Worm (Caenorhabditis elegans) whole organism, early embryonic: ENCODE data around the gene F38B2.4.

ENCODE experiments used
- B0310.2 ChIP-seq: sonication (generic microtip); optimal IDR thresholded peaks from 2 replicates; lab custom pipeline; 2016; ENCODE audit warnings: mild to moderate bottlenecking, missing genetic modification characterization, missing compliant biosample characterization
- F13C5.2 ChIP-seq: sonication (generic microtip); optimal IDR thresholded peaks from 2 replicates; lab custom pipeline; 2017; ENCODE audit warnings: mild to moderate bottlenecking, missing genetic modification characterization, inconsistent platforms, missing compliant biosample characterization
- aly-1 ChIP-seq: sonication (generic microtip); optimal IDR thresholded peaks from 2 replicates; lab custom pipeline; 2016; ENCODE audit warnings: missing genetic modification characterization, missing compliant biosample characterization
- ama-1 ChIP-seq: fragments of 150-350 bp; optimal IDR thresholded peaks from 2 replicates; lab custom pipeline; 2014
- ceh-13 ChIP-seq: fragments of 200-800 bp; sonication (Bioruptor generic); optimal IDR thresholded peaks from 2 replicates; lab custom pipeline; 2018; ENCODE audit warnings: mild to moderate bottlenecking, missing genetic modification characterization, missing compliant biosample characterization
- ceh-36 ChIP-seq: sonication (generic microtip); optimal IDR thresholded peaks from 2 replicates; lab custom pipeline; 2016; ENCODE audit warnings: missing genetic modification characterization, inconsistent platforms, missing compliant biosample characterization
- ets-7 ChIP-seq: sonication (generic microtip); optimal IDR thresholded peaks from 2 replicates; lab custom pipeline; 2016; ENCODE audit warnings: missing genotype, missing genetic modification characterization, missing compliant biosample characterization
- flt-1 ChIP-seq: fragments of 200-800 bp; sonication (Bioruptor generic); IDR thresholded peaks from 2 replicates; pipeline ENCODE4 v1.3.6; 2022; ENCODE audit warnings: missing genetic modification characterization, missing compliant biosample characterization
- hmbx-1 ChIP-seq: sonication (generic microtip); optimal IDR thresholded peaks from 2 replicates; lab custom pipeline; 2016; ENCODE audit warnings: mild to moderate bottlenecking, missing genetic modification characterization, missing compliant biosample characterization
- hmg-4 ChIP-seq: fragments of 200-800 bp; sonication (Bioruptor generic); optimal IDR thresholded peaks from 2 replicates; lab custom pipeline; 2018; ENCODE audit warnings: mild to moderate bottlenecking, missing genetic modification characterization, missing compliant biosample characterization
- hnd-1 ChIP-seq: sonication (generic microtip); optimal IDR thresholded peaks from 2 replicates; lab custom pipeline; 2016; ENCODE audit warnings: missing genetic modification characterization, missing compliant biosample characterization
- pes-1 ChIP-seq: fragments of 200-800 bp; sonication (Bioruptor generic); IDR thresholded peaks from 2 replicates; pipeline ENCODE4 v1.3.6; 2022; ENCODE audit warnings: missing genetic modification reagents, missing genetic modification characterization, missing compliant biosample characterization
- scrt-1 ChIP-seq: fragments of 200-800 bp; sonication (Bioruptor generic); IDR thresholded peaks from 2 replicates; pipeline ENCODE4 v1.3.6; 2022; ENCODE audit warnings: missing genetic modification characterization, missing compliant biosample characterization
- sea-1 ChIP-seq: fragments of 200-800 bp; sonication (Bioruptor generic); conservative IDR thresholded peaks from 2 replicates; pipeline ENCODE4 v1.3.6; 2022; ENCODE audit warnings: missing genetic modification characterization, missing compliant biosample characterization
- tbx-11 ChIP-seq: fragments of 200-800 bp; sonication (Bioruptor generic); IDR thresholded peaks from 2 replicates; pipeline ENCODE4 v1.3.6; 2022; ENCODE audit warnings: missing genetic modification characterization, missing compliant biosample characterization
- tbx-37 ChIP-seq: fragments of 200-800 bp; sonication (Bioruptor generic); conservative IDR thresholded peaks from 2 replicates; pipeline ENCODE4 v1.3.6; 2022; ENCODE audit warnings: missing genetic modification reagents, missing genetic modification characterization, missing compliant biosample characterization
- tra-4 ChIP-seq: sonication (generic microtip); optimal IDR thresholded peaks from 2 replicates; lab custom pipeline; 2017; ENCODE audit warnings: missing genetic modification characterization, missing compliant biosample characterization

The F38B2.4 gene

DNA sequence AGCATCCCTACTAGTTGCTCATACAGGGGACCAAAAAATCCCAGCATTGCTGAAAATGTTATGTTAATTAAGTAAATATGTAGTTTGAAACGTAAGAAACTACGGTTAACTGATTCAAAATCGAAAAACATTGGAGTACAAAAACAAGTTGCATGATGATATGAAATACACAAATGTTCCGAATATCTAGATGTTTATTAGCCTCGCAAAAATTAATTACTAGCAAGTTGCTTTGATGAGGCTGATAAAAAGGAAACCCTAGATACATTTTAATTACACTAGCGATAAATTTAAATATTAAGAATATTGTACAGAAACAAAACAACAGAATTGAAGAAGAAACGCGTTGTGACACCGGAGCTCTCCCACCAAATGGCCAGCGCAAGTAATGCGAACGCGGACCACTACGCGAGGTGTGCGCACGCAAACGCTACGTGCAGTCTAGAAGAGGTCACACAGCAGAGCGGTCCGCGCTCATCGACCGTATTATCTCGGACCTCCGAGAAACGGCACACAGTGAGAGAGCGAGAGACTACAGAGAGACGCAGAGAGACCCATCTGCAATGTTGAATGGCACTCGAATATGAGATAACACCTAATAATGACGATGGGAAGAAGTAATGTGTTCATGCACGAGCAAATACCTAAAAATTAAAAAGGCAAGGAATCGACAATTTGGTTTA is 9.3 kb upstream of the F38B2.4 start, which contains the start of gene inx-2:
Gene inx-2 (minus strand): TSS at position 51 of the 683 bp plus-strand sequence.
- TF ChIP-seq hmg-4 (GFP tag; lab: Kevin White, UChicago), result peak; percentile 61
- TF ChIP-seq F13C5.2 (tag; lab: Kevin White, UChicago), result no peak

- TF ChIP-seq hmbx-1 (tag; lab: Kevin White, UChicago), result no peak
- TF ChIP-seq scrt-1 (GFP tag; lab: Robert Waterston, UW), result no peak
- TF ChIP-seq ets-7, result no peak
- no peak for TF ChIP-seq tbx-11 (GFP tag; lab: Robert Waterston, UW)
- TF ChIP-seq aly-1, result no peak
- TF ChIP-seq flt-1 (GFP tag; lab: Robert Waterston, UW), result no peak
- TF ChIP-seq ceh-36 (tag; lab: Kevin White, UChicago), result no peak
- TF ChIP-seq hmg-4 (GFP tag; lab: Kevin White, UChicago), result no peak
- TF ChIP-seq ama-1, result no peak
- TF ChIP-seq F13C5.2 (tag; lab: Kevin White, UChicago), result no peak
- no peak for TF ChIP-seq tra-4 (tag; lab: Kevin White, UChicago)
- TF ChIP-seq hnd-1 (tag; lab: Kevin White, UChicago), result no peak
- no peak for TF ChIP-seq tbx-37 (GFP tag; lab: Robert Waterston, UW)
- TF ChIP-seq pes-1 (GFP tag; lab: Robert Waterston, UW), result no peak
- no peak for TF ChIP-seq sea-1 (GFP tag; lab: Robert Waterston, UW)
- no peak for TF ChIP-seq B0310.2 (tag; lab: Kevin White, UChicago)
- TF ChIP-seq ceh-13 (GFP tag; lab: Kevin White, UChicago), result no peak
Measured at ce11 chrX:11290528-11290927, 3.0 kb upstream of the F38B2.4 start.

- TF ChIP-seq flt-1 (GFP tag; lab: Robert Waterston, UW) (no peak), ceh-13 (GFP tag; lab: Kevin White, UChicago) (no peak), tbx-11 (GFP tag; lab: Robert Waterston, UW) (no peak), B0310.2 (tag; lab: Kevin White, UChicago) (no peak), F13C5.2 (tag; lab: Kevin White, UChicago) (no peak), hnd-1 (tag; lab: Kevin White, UChicago) (no peak), hmg-4 (GFP tag; lab: Kevin White, UChicago) (no peak), hmbx-1 (tag; lab: Kevin White, UChicago) (no peak), scrt-1 (GFP tag; lab: Robert Waterston, UW) (no peak), ets-7 (no peak), pes-1 (GFP tag; lab: Robert Waterston, UW) (no peak), tra-4 (tag; lab: Kevin White, UChicago) (no peak), sea-1 (GFP tag; lab: Robert Waterston, UW) (no peak), aly-1 (no peak), ama-1 (no peak), ceh-36 (tag; lab: Kevin White, UChicago) (no peak), tbx-37 (GFP tag; lab: Robert Waterston, UW) (no peak)
Measured at ce11 chrX:11289925-11290324, 2.4 kb upstream of the F38B2.4 start.

- no peak for TF ChIP-seq hnd-1 (tag; lab: Kevin White, UChicago)
Measured at ce11 chrX:11286246-11286645, 1.3 kb downstream of the F38B2.4 start, which contains the start of gene F38B2.3. Gene F38B2.3, minus strand, starts transcription at chrX:11286346.

- TF ChIP-seq scrt-1 (GFP tag; lab: Robert Waterston, UW) (no peak), tbx-37 (GFP tag; lab: Robert Waterston, UW) (no peak), ceh-13 (GFP tag; lab: Kevin White, UChicago) (no peak), B0310.2 (tag; lab: Kevin White, UChicago) (no peak), aly-1 (no peak), pes-1 (GFP tag; lab: Robert Waterston, UW) (no peak), hmbx-1 (tag; lab: Kevin White, UChicago) (no peak), ets-7 (no peak), tra-4 (tag; lab: Kevin White, UChicago) (no peak)
Measured at ce11 chrX:11281148-11281547, 6.4 kb downstream of the F38B2.4 start, which contains the start of gene F38B2.6. Gene F38B2.6, minus strand, starts transcription at chrX:11281248.

- TF ChIP-seq ama-1 (no peak), tbx-11 (GFP tag; lab: Robert Waterston, UW) (no peak), hmbx-1 (tag; lab: Kevin White, UChicago) (no peak), pes-1 (GFP tag; lab: Robert Waterston, UW) (no peak), sea-1 (GFP tag; lab: Robert Waterston, UW) (no peak), B0310.2 (tag; lab: Kevin White, UChicago) (no peak), hmg-4 (GFP tag; lab: Kevin White, UChicago) (no peak), F13C5.2 (tag; lab: Kevin White, UChicago) (no peak), scrt-1 (GFP tag; lab: Robert Waterston, UW) (no peak), ets-7 (no peak), tbx-37 (GFP tag; lab: Robert Waterston, UW) (no peak), tra-4 (tag; lab: Kevin White, UChicago) (no peak), hnd-1 (tag; lab: Kevin White, UChicago) (no peak), ceh-36 (tag; lab: Kevin White, UChicago) (no peak)
Measured at ce11 chrX:11279276-11279675, 8.2 kb downstream of the F38B2.4 start, which contains the start of gene F38B2.2. Gene F38B2.2, minus strand, starts transcription at chrX:11279376.

ce11 chrX:11270882-11271281 is 16.6 kb downstream of the F38B2.4 start, which contains the start of gene ifa-1:
Gene ifa-1, plus strand, starts transcription at chrX:11271182.
- TF ChIP-seq ets-7 (no peak), ceh-36 (tag; lab: Kevin White, UChicago) (no peak), pes-1 (GFP tag; lab: Robert Waterston, UW) (no peak), aly-1 (no peak), F13C5.2 (tag; lab: Kevin White, UChicago) (no peak), B0310.2 (tag; lab: Kevin White, UChicago) (no peak), tbx-11 (GFP tag; lab: Robert Waterston, UW) (no peak), ceh-13 (GFP tag; lab: Kevin White, UChicago) (no peak), hmbx-1 (tag; lab: Kevin White, UChicago) (no peak), ama-1 (no peak), flt-1 (GFP tag; lab: Robert Waterston, UW) (no peak), tra-4 (tag; lab: Kevin White, UChicago) (no peak), scrt-1 (GFP tag; lab: Robert Waterston, UW) (no peak), hnd-1 (tag; lab: Kevin White, UChicago) (no peak), hmg-4 (GFP tag; lab: Kevin White, UChicago) (no peak)
